Worm (Caenorhabditis elegans) whole organism, L3 larva: ENCODE measurements around the gene ZK673.11.

Experiments
- ZK546.5 ChIP-seq: sonication (generic microtip); optimal IDR thresholded peaks from 2 replicates; lab custom pipeline; 2017; ENCODE audit warnings: missing biosample characterization, missing genetic modification characterization
- aly-2 ChIP-seq: fragments of 150-350 bp; optimal IDR thresholded peaks from 2 replicates; lab custom pipeline; 2014; ENCODE audit warnings: missing biosample characterization, missing genetic modification characterization
- ama-1 ChIP-seq: fragments of 150-350 bp; optimal IDR thresholded peaks from 2 replicates; lab custom pipeline; 2018
- ceh-16 ChIP-seq: sonication (generic microtip); optimal IDR thresholded peaks from 2 replicates; lab custom pipeline; 2017; ENCODE audit warnings: missing biosample characterization, missing genetic modification characterization
- ceh-28 ChIP-seq: fragments of 150-350 bp; optimal IDR thresholded peaks from 2 replicates; lab custom pipeline; 2014; ENCODE audit warnings: missing biosample characterization, missing genetic modification reagents, missing genetic modification characterization
- ceh-9 ChIP-seq: sonication (generic microtip); optimal IDR thresholded peaks from 2 replicates; lab custom pipeline; 2018; ENCODE audit warnings: missing biosample characterization, missing genetic modification characterization
- daf-12 ChIP-seq: fragments of 150-350 bp; optimal IDR thresholded peaks from 2 replicates; lab custom pipeline; 2014; ENCODE audit warnings: missing biosample characterization, missing genetic modification reagents, missing genetic modification characterization
- egl-27 ChIP-seq: sonication (generic microtip); optimal IDR thresholded peaks from 4 replicates; lab custom pipeline; 2017; ENCODE audit warnings: missing biosample characterization, missing genetic modification reagents, missing genetic modification characterization
- egl-5 ChIP-seq: fragments of 150-350 bp; optimal IDR thresholded peaks from 2 replicates; lab custom pipeline; 2017; ENCODE audit warnings: missing biosample characterization, missing genetic modification reagents, missing genetic modification characterization, inconsistent platforms
- elt-1 ChIP-seq: fragments of 150-350 bp; optimal IDR thresholded peaks from 2 replicates; lab custom pipeline; 2014; ENCODE audit warnings: missing biosample characterization, missing genetic modification characterization
- elt-2 ChIP-seq: sonication (generic microtip); optimal IDR thresholded peaks from 2 replicates; lab custom pipeline; 2016; ENCODE audit warnings: missing genetic modification reagents, mild to moderate bottlenecking, missing genetic modification characterization, missing compliant biosample characterization
- elt-3 ChIP-seq, 3 experiments: fragments of 150-350 bp in 1 of 3; sonication (generic microtip) in 2 of 3; optimal IDR thresholded peaks; 2 replicates in 2 of 3; 4 replicates in 1 of 3; lab custom pipeline; 2014 to 2017; ENCODE audit warnings: missing biosample characterization in 3 of 3, missing genetic modification characterization in 3 of 3
- eor-1 ChIP-seq, 2 experiments: fragments of 150-350 bp; optimal IDR thresholded peaks; 2 replicates each; lab custom pipeline; 2014 to 2018; ENCODE audit warnings: missing biosample characterization in 2 of 2, missing genetic modification characterization in 2 of 2
- fkh-2 ChIP-seq: fragments of 150-350 bp; optimal IDR thresholded peaks from 2 replicates; lab custom pipeline; 2014; ENCODE audit warnings: missing biosample characterization, missing genetic modification reagents, missing genetic modification characterization
- hmg-11 ChIP-seq: sonication (generic microtip); optimal IDR thresholded peaks from 2 replicates; lab custom pipeline; 2016; ENCODE audit warnings: missing genetic modification characterization, missing compliant biosample characterization
- jun-1 ChIP-seq: fragments of 150-350 bp; optimal IDR thresholded peaks from 2 replicates; lab custom pipeline; 2014; ENCODE audit warnings: missing biosample characterization, missing genetic modification reagents, missing genetic modification characterization
- lin-15B ChIP-seq: fragments of 150-350 bp; optimal IDR thresholded peaks from 2 replicates; lab custom pipeline; 2014; ENCODE audit warnings: missing biosample characterization, missing genetic modification characterization
- nhr-11 ChIP-seq: fragments of 150-350 bp; optimal IDR thresholded peaks from 2 replicates; lab custom pipeline; 2014; ENCODE audit warnings: missing biosample characterization, missing genetic modification characterization
- nhr-23 ChIP-seq: fragments of 150-350 bp; optimal IDR thresholded peaks from 2 replicates; lab custom pipeline; 2014; ENCODE audit warnings: missing biosample characterization, missing genetic modification reagents, missing genetic modification characterization
- nhr-237 ChIP-seq: fragments of 150-350 bp; optimal IDR thresholded peaks from 2 replicates; lab custom pipeline; 2014; ENCODE audit warnings: missing biosample characterization, missing genetic modification characterization
- nhr-25 ChIP-seq: sonication (generic microtip); optimal IDR thresholded peaks from 2 replicates; lab custom pipeline; 2017; ENCODE audit warnings: missing biosample characterization, missing genetic modification characterization
- nhr-28 ChIP-seq: fragments of 150-350 bp; optimal IDR thresholded peaks from 2 replicates; lab custom pipeline; 2014; ENCODE audit warnings: missing biosample characterization, missing genetic modification characterization
- nhr-43 ChIP-seq: sonication (generic microtip); optimal IDR thresholded peaks from 2 replicates; lab custom pipeline; 2016; ENCODE audit warnings: mild to moderate bottlenecking, missing genetic modification characterization, missing compliant biosample characterization; ENCODE audit not compliant: poor library complexity, severe bottlenecking
- nhr-67 ChIP-seq: fragments of 150-350 bp; optimal IDR thresholded peaks from 2 replicates; lab custom pipeline; 2014; ENCODE audit warnings: missing biosample characterization, missing genetic modification characterization
- nhr-76 ChIP-seq: fragments of 150-350 bp; sonication (generic microtip); optimal IDR thresholded peaks from 5 replicates; lab custom pipeline; 2014; ENCODE audit warnings: missing biosample characterization, missing genetic modification characterization
- nhr-77 ChIP-seq: fragments of 150-350 bp; optimal IDR thresholded peaks from 2 replicates; lab custom pipeline; 2014; ENCODE audit warnings: missing biosample characterization, missing genetic modification characterization
- pqm-1 ChIP-seq: fragments of 150-350 bp; optimal IDR thresholded peaks from 2 replicates; lab custom pipeline; 2017; ENCODE audit warnings: missing biosample characterization, missing genetic modification characterization, inconsistent platforms
- tbx-2 ChIP-seq: sonication (generic microtip); optimal IDR thresholded peaks from 2 replicates; lab custom pipeline; 2016; ENCODE audit warnings: mild to moderate bottlenecking, missing genetic modification characterization, missing compliant biosample characterization
- unc-39 ChIP-seq: sonication (generic microtip); optimal IDR thresholded peaks from 4 replicates; lab custom pipeline; 2017; ENCODE audit warnings: missing biosample characterization, missing genetic modification characterization
- unc-62 ChIP-seq: fragments of 150-350 bp; sonication (generic microtip); optimal IDR thresholded peaks from 4 replicates; lab custom pipeline; 2014; ENCODE audit warnings: missing biosample characterization, missing genetic modification reagents, missing genetic modification characterization
- zag-1 ChIP-seq: fragments of 150-350 bp; optimal IDR thresholded peaks from 2 replicates; lab custom pipeline; 2014; ENCODE audit warnings: missing biosample characterization, missing genetic modification characterization
- ztf-11 ChIP-seq: fragments of 150-350 bp; optimal IDR thresholded peaks from 2 replicates; lab custom pipeline; 2014; ENCODE audit warnings: missing biosample characterization, missing genetic modification characterization
- ztf-4 ChIP-seq: fragments of 150-350 bp; optimal IDR thresholded peaks from 2 replicates; lab custom pipeline; 2014; ENCODE audit warnings: missing biosample characterization, missing genetic modification characterization

The ZK673.11 gene

DNA sequence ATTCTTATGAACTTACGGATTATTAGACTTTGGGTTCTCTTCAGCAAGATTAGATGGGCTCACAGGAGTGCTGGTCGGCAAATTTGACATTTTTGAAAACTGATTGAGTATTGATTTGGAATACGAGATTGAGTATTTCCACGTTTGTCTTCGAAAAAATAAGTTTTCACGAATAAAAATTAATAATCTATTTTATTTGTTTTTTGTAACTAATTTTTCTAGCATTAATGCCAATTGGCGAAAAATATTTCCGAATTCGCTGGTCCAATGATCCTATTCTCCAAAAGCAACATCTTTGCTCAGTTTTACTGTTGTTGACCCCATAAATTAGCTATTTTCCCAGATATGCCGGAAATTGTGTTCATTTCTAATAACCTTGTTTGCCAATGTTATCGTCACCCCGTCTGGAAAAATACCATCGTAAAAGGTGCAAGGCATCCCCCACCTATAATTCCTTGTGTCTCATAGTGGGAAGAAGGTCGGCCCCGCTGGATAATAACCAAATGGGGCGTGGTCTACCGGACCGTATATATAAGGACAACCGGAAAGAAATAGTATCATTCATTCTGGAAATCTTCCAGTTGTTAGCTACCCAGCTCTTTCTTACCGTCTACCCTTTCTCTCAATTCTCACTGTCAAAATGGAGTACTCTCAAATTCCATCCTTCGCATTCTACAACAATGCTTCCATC is 7.3 kb downstream of the ZK673.11 start, which contains the start of the genes ZK673.6 and sdz-37:
ZK673.6 (minus strand) TSS at position 101 of the 691 bp plus-strand sequence.
sdz-37 (plus strand) TSS at position 641 of the 691 bp plus-strand sequence.
- TF ChIP-seq tbx-2 (tag; lab: Kevin White, UChicago) (no peak), ceh-9 (no peak), zag-1 (tag; lab: Kevin White, UChicago) (no peak), ceh-16 (tag; lab: Kevin White, UChicago) (no peak), egl-27 (tag; lab: Kevin White, UChicago) (no peak), ztf-4 (tag; lab: Kevin White, UChicago) (no peak), nhr-77 (tag; lab: Kevin White, UChicago) (no peak), ceh-28 (tag; lab: Kevin White, UChicago) (no peak), nhr-67 (tag; lab: Kevin White, UChicago) (no peak), egl-5 (tag; lab: Kevin White, UChicago) (no peak), unc-62 (GFP tag; lab: Kevin White, UChicago) (no peak), fkh-2 (tag; lab: Kevin White, UChicago) (no peak), elt-2 (tag; lab: Kevin White, UChicago) (no peak), nhr-237 (no peak), hmg-11 (tag; lab: Kevin White, UChicago) (no peak), jun-1 (tag; lab: Kevin White, UChicago) (no peak), daf-12 (tag; lab: Kevin White, UChicago) (no peak)
- TF ChIP-seq, all 47 proteins: peak for 0

DNA sequence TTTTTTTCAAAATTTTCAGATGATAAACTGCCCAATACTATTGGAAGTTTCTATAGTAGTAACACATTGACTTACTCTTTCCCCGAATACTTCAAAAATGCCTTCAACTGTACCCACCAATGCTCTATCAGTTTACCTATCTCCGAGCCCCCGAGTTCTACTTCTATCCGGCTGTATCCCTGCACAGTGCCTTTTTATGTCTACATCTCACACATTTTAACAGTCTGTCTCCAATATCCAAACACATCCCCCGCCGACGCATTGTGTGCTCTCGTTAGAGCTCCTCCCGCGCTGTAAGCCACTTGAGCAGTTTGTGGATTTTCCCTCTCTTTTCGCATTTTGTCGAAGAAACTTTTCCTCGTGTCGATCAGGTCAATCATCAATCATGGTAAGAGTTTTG is 9.5 kb downstream of the ZK673.11 start, which contains the start of gene tnc-2:
tnc-2 (plus strand) TSS at position 301 of the 400 bp plus-strand sequence.
- TF ChIP-seq hmg-11 (tag; lab: Kevin White, UChicago): no peak
- TF ChIP-seq aly-2 (tag; lab: Kevin White, UChicago): no peak
- TF ChIP-seq eor-1 (tag; optimal IDR thresholded peaks at IDR 0.05; lab: Kevin White, UChicago): no peak
- no peak for TF ChIP-seq nhr-76 (tag; lab: Kevin White, UChicago)
- no peak for TF ChIP-seq tbx-2 (tag; lab: Kevin White, UChicago)
- TF ChIP-seq pqm-1: no peak
- TF ChIP-seq ceh-9: no peak
- TF ChIP-seq unc-39: no peak
- no peak for TF ChIP-seq elt-3 (tag; optimal IDR thresholded peaks at IDR 0.05; lab: Kevin White, UChicago)
- no peak for TF ChIP-seq nhr-23
- TF ChIP-seq elt-1 (tag; lab: Kevin White, UChicago): no peak
- TF ChIP-seq elt-2 (tag; lab: Kevin White, UChicago): no peak
- TF ChIP-seq nhr-11 (tag; lab: Kevin White, UChicago): no peak
- no peak for TF ChIP-seq ztf-4 (tag; lab: Kevin White, UChicago)
- no peak for TF ChIP-seq nhr-77 (tag; lab: Kevin White, UChicago)

DNA sequence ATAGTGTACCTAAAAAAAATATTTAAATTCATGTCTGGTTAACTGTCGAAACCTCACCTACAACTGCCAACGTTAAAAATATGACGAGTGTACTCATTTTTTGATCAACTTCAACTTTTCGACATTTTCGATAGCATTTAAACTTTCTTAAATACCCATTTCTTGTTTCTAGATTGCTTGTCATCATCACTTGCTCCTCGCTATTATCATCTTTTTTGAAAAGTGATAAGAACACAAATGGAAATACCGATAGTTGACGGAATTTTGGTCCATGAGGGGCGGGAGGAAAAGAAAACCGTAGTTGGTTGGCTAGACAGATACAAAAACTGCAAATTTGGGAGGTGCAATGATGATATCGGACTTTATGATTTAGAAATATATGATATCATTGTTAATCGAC is 13.1 kb downstream of the ZK673.11 start, which contains the start of gene clec-143:
clec-143 (minus strand) TSS at position 139 of the 400 bp plus-strand sequence.
- no peak for TF ChIP-seq aly-2 (tag; lab: Kevin White, UChicago)
- peak; percentile 59 for TF ChIP-seq elt-2 (tag; lab: Kevin White, UChicago)
- no peak for TF ChIP-seq nhr-28 (tag; lab: Kevin White, UChicago)
- TF ChIP-seq, all 47 proteins: peak for 1

DNA sequence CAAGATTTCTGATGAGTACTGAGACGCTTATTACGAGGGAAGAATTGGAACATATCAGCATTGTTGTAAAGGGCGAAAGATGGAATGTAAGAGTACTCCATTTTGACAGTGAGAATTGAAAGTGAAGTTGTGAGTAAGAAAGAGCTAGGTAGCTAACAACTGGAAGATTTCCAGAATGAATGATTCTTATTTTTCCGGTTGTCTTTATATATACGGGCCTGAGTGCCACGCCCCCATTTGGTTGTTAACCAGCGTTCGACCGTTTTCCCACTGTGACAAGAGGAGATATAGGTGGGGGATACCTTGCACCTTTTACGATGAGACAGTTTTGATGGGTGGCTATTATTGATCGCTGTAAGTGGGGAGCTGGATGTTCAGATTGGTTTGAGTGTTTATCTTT is 14.2 kb downstream of the ZK673.11 start, which contains the start of gene ZK666.1:
ZK666.1 (minus strand) TSS at position 101 of the 400 bp plus-strand sequence.
- no peak for TF ChIP-seq ceh-16 (tag; lab: Kevin White, UChicago)
- no peak for TF ChIP-seq ceh-9
- TF ChIP-seq ztf-11 (tag; lab: Kevin White, UChicago): no peak
- no peak for TF ChIP-seq elt-3 (tag; optimal IDR thresholded peaks at IDR 0.05; lab: Kevin White, UChicago)
- TF ChIP-seq ZK546.5 (tag; lab: Kevin White, UChicago): no peak
- no peak for TF ChIP-seq tbx-2 (tag; lab: Kevin White, UChicago)
- TF ChIP-seq egl-27 (tag; lab: Kevin White, UChicago): no peak
- no peak for TF ChIP-seq unc-39
- TF ChIP-seq ama-1 (lab: Kevin White, UChicago): no peak
- TF ChIP-seq egl-5 (tag; lab: Kevin White, UChicago): no peak
- no peak for TF ChIP-seq zag-1 (tag; lab: Kevin White, UChicago)
- TF ChIP-seq nhr-43 (tag; lab: Kevin White, UChicago): no peak
- TF ChIP-seq lin-15B (tag; lab: Kevin White, UChicago): no peak
- TF ChIP-seq nhr-77 (tag; lab: Kevin White, UChicago): no peak
- no peak for TF ChIP-seq nhr-25 (tag; lab: Kevin White, UChicago)
- no peak for TF ChIP-seq jun-1 (tag; lab: Kevin White, UChicago)
